Worm (Caenorhabditis elegans) whole organism, L1 larva: Measurements from ENCODE around the gene B0285.6.

Experiments used
- C04F5.9 ChIP-seq: sonication (generic microtip); optimal IDR thresholded peaks from 2 replicates; lab custom pipeline; 2016; ENCODE audit warnings: missing genetic modification characterization, missing compliant biosample characterization
- F16B12.6 ChIP-seq: fragments of 150-350 bp; optimal IDR thresholded peaks from 2 replicates; lab custom pipeline; 2014; ENCODE audit warnings: missing biosample characterization, missing genetic modification characterization
- Y116A8C.19 ChIP-seq: sonication (generic microtip); optimal IDR thresholded peaks from 2 replicates; lab custom pipeline; 2016; ENCODE audit warnings: missing compliant biosample characterization, missing genetic modification characterization, borderline replicate concordance
- aha-1 ChIP-seq: fragments of 150-350 bp; optimal IDR thresholded peaks from 2 replicates; lab custom pipeline; 2014; ENCODE audit warnings: missing biosample characterization, missing genetic modification characterization
- alr-1 ChIP-seq: fragments of 200-800 bp; sonication (Bioruptor generic); optimal IDR thresholded peaks from 2 replicates; lab custom pipeline; 2018; ENCODE audit warnings: borderline replicate concordance, mild to moderate bottlenecking, missing genetic modification characterization, missing compliant biosample characterization
- aly-2 ChIP-seq: fragments of 150-350 bp; optimal IDR thresholded peaks from 2 replicates; lab custom pipeline; 2014; ENCODE audit warnings: missing biosample characterization, missing genetic modification characterization
- ama-1 ChIP-seq: fragments of 150-350 bp; optimal IDR thresholded peaks from 2 replicates; lab custom pipeline; 2014
- ceh-63 ChIP-seq: fragments of 200-800 bp; sonication (Bioruptor generic); optimal IDR thresholded peaks from 2 replicates; lab custom pipeline; 2018; ENCODE audit warnings: mild to moderate bottlenecking, missing genetic modification characterization, missing compliant biosample characterization
- ceh-8 ChIP-seq: fragments of 200-800 bp; sonication (Bioruptor generic); optimal IDR thresholded peaks from 2 replicates; lab custom pipeline; 2018; ENCODE audit warnings: mild to moderate bottlenecking, missing genetic modification characterization, moderate library complexity, missing compliant biosample characterization
- ceh-88 ChIP-seq: fragments of 200-800 bp; sonication (Bioruptor generic); IDR thresholded peaks from 2 replicates; pipeline ENCODE4 v1.3.6; 2022; ENCODE audit warnings: missing genetic modification characterization, missing compliant biosample characterization
- ceh-90 ChIP-seq: sonication (generic microtip); optimal IDR thresholded peaks from 2 replicates; lab custom pipeline; 2016; ENCODE audit warnings: missing genetic modification characterization, missing compliant biosample characterization
- ces-1 ChIP-seq: fragments of 150-350 bp; optimal IDR thresholded peaks from 2 replicates; lab custom pipeline; 2014; ENCODE audit warnings: missing biosample characterization, missing genetic modification reagents, missing genetic modification characterization
- dsc-1 ChIP-seq: sonication (generic microtip); optimal IDR thresholded peaks from 2 replicates; lab custom pipeline; 2016; ENCODE audit warnings: mild to moderate bottlenecking, missing genetic modification characterization, missing compliant biosample characterization
- efl-1 ChIP-seq, 4 experiments: fragments of 150-350 bp; optimal IDR thresholded peaks in 3 of 4; peaks in 1 of 4; 1 replicate in 1 of 4; 2 replicates in 3 of 4; lab custom pipeline; 2014; ENCODE audit warnings: missing biosample characterization in 2 of 4, missing genetic modification characterization in 2 of 4, missing genetic modification reagents in 2 of 4
- elt-3 ChIP-seq, 6 experiments: fragments of 150-350 bp in 1 of 6; sonication (generic microtip); optimal IDR thresholded peaks; 2 replicates each; lab custom pipeline; 2017 to 2018; ENCODE audit warnings: missing biosample characterization in 6 of 6, missing genetic modification characterization in 6 of 6, inconsistent platforms in 1 of 6
- fos-1 ChIP-seq: fragments of 150-350 bp; optimal IDR thresholded peaks from 2 replicates; lab custom pipeline; 2014; ENCODE audit warnings: missing biosample characterization, missing genetic modification characterization
- hlh-17 ChIP-seq: fragments of 200-800 bp; sonication (Bioruptor generic); optimal IDR thresholded peaks from 2 replicates; lab custom pipeline; 2018; ENCODE audit warnings: missing genetic modification characterization, mild to moderate bottlenecking, missing compliant biosample characterization, moderate library complexity, borderline replicate concordance
- hlh-4 ChIP-seq: sonication (generic microtip); optimal IDR thresholded peaks from 2 replicates; lab custom pipeline; 2016; ENCODE audit warnings: mild to moderate bottlenecking, missing genetic modification characterization, missing compliant biosample characterization
- hpl-2 ChIP-seq: fragments of 150-350 bp; optimal IDR thresholded peaks from 2 replicates; lab custom pipeline; 2014; ENCODE audit warnings: missing biosample characterization, missing genetic modification reagents, missing genetic modification characterization
- lin-14 ChIP-seq: fragments of 200-800 bp; sonication (Bioruptor generic); optimal IDR thresholded peaks from 2 replicates; lab custom pipeline; 2018; ENCODE audit warnings: mild to moderate bottlenecking, missing genetic modification characterization, moderate library complexity, missing compliant biosample characterization
- lin-15B ChIP-seq: fragments of 150-350 bp; sonication (generic microtip); optimal IDR thresholded peaks from 3 replicates; lab custom pipeline; 2014; ENCODE audit warnings: missing biosample characterization, missing genetic modification characterization
- lin-35 ChIP-seq, 2 experiments: fragments of 150-350 bp; optimal IDR thresholded peaks; 2 replicates each; lab custom pipeline; 2014; ENCODE audit warnings: missing biosample characterization in 2 of 2, missing genetic modification characterization in 2 of 2, missing genetic modification reagents in 2 of 2
- lin-39 ChIP-seq: fragments of 150-350 bp; optimal IDR thresholded peaks from 2 replicates; lab custom pipeline; 2014; ENCODE audit warnings: missing biosample characterization, missing genetic modification reagents, missing genetic modification characterization
- lsy-2 ChIP-seq, 2 experiments: fragments of 150-350 bp; optimal IDR thresholded peaks; 2 replicates each; lab custom pipeline; 2014; ENCODE audit warnings: missing biosample characterization in 2 of 2, missing genetic modification characterization in 2 of 2
- mab-9 ChIP-seq: fragments of 200-800 bp; sonication (Bioruptor generic); IDR thresholded peaks from 2 replicates; pipeline ENCODE4 v1.3.6; 2022; ENCODE audit warnings: missing genetic modification reagents, missing genetic modification characterization, missing compliant biosample characterization
- mep-1 ChIP-seq: fragments of 150-350 bp; optimal IDR thresholded peaks from 2 replicates; lab custom pipeline; 2014; ENCODE audit warnings: missing biosample characterization, missing genetic modification characterization
- nhr-12 ChIP-seq: sonication (generic microtip); optimal IDR thresholded peaks from 2 replicates; lab custom pipeline; 2017; ENCODE audit warnings: missing biosample characterization, missing genetic modification characterization
- nhr-19 ChIP-seq: fragments of 200-800 bp; sonication (Bioruptor generic); conservative IDR thresholded peaks from 2 replicates; pipeline ENCODE4 v1.3.6; 2022; ENCODE audit warnings: missing genetic modification characterization, missing compliant biosample characterization
- nhr-20 ChIP-seq: sonication (generic microtip); optimal IDR thresholded peaks from 2 replicates; lab custom pipeline; 2016; ENCODE audit warnings: mild to moderate bottlenecking, missing genetic modification characterization, missing compliant biosample characterization
- nhr-28 ChIP-seq: fragments of 150-350 bp; optimal IDR thresholded peaks from 2 replicates; lab custom pipeline; 2014; ENCODE audit warnings: missing biosample characterization, missing genetic modification characterization
- nhr-47 ChIP-seq: sonication (generic microtip); optimal IDR thresholded peaks from 2 replicates; lab custom pipeline; 2016; ENCODE audit warnings: mild to moderate bottlenecking, missing genetic modification characterization, moderate library complexity, missing compliant biosample characterization
- nhr-71 ChIP-seq: sonication (generic microtip); optimal IDR thresholded peaks from 2 replicates; lab custom pipeline; 2016; ENCODE audit warnings: mild to moderate bottlenecking, missing genetic modification characterization, moderate library complexity, missing compliant biosample characterization
- nhr-76 ChIP-seq: sonication (generic microtip); optimal IDR thresholded peaks from 2 replicates; lab custom pipeline; 2017; ENCODE audit warnings: missing biosample characterization, missing genetic modification characterization
- pax-3 ChIP-seq: fragments of 200-800 bp; sonication (Bioruptor generic); optimal IDR thresholded peaks from 2 replicates; lab custom pipeline; 2018; ENCODE audit warnings: mild to moderate bottlenecking, missing genetic modification characterization, moderate library complexity, missing compliant biosample characterization
- snpc-4 ChIP-seq: fragments of 150-350 bp; optimal IDR thresholded peaks from 2 replicates; lab custom pipeline; 2014; ENCODE audit warnings: missing biosample characterization, missing genetic modification characterization
- snu-23 ChIP-seq: sonication (generic microtip); optimal IDR thresholded peaks from 2 replicates; lab custom pipeline; 2016; ENCODE audit warnings: missing genetic modification characterization, missing compliant biosample characterization
- sptf-1 ChIP-seq: fragments of 150-350 bp; optimal IDR thresholded peaks from 2 replicates; lab custom pipeline; 2014; ENCODE audit warnings: missing biosample characterization, missing genetic modification characterization
- sup-37 ChIP-seq: fragments of 200-800 bp; sonication (Bioruptor generic); optimal IDR thresholded peaks from 2 replicates; lab custom pipeline; 2018; ENCODE audit warnings: mild to moderate bottlenecking, missing genetic modification characterization, missing compliant biosample characterization
- swsn-7 ChIP-seq: sonication (generic microtip); optimal IDR thresholded peaks from 2 replicates; lab custom pipeline; 2016; ENCODE audit warnings: missing genetic modification characterization, missing compliant biosample characterization
- tbx-2 ChIP-seq: sonication (generic microtip); optimal IDR thresholded peaks from 2 replicates; lab custom pipeline; 2016; ENCODE audit warnings: missing genetic modification characterization, missing compliant biosample characterization
- tlp-1 ChIP-seq: fragments of 150-350 bp; optimal IDR thresholded peaks from 2 replicates; lab custom pipeline; 2014; ENCODE audit warnings: missing biosample characterization, missing genetic modification characterization
- unc-130 ChIP-seq: fragments of 150-350 bp; optimal IDR thresholded peaks from 2 replicates; lab custom pipeline; 2017; ENCODE audit warnings: missing biosample characterization, missing genetic modification characterization, inconsistent platforms
- unc-30 ChIP-seq: sonication (generic microtip); optimal IDR thresholded peaks from 2 replicates; lab custom pipeline; 2017; ENCODE audit warnings: missing biosample characterization, missing genetic modification characterization
- unc-86 ChIP-seq: sonication (generic microtip); optimal IDR thresholded peaks from 2 replicates; lab custom pipeline; 2016; ENCODE audit warnings: missing genetic modification characterization, missing compliant biosample characterization
- unc-98 ChIP-seq: fragments of 200-800 bp; sonication (Bioruptor generic); IDR thresholded peaks from 2 replicates; pipeline ENCODE4 v1.3.6; 2022; ENCODE audit warnings: missing genetic modification characterization, missing compliant biosample characterization
- xbp-1 ChIP-seq: sonication (generic microtip); optimal IDR thresholded peaks from 2 replicates; lab custom pipeline; 2016; ENCODE audit warnings: missing genetic modification characterization, missing compliant biosample characterization
- zag-1 ChIP-seq: fragments of 150-350 bp; optimal IDR thresholded peaks from 2 replicates; lab custom pipeline; 2014; ENCODE audit warnings: missing biosample characterization, missing genetic modification characterization

The B0285.6 gene

DNA sequence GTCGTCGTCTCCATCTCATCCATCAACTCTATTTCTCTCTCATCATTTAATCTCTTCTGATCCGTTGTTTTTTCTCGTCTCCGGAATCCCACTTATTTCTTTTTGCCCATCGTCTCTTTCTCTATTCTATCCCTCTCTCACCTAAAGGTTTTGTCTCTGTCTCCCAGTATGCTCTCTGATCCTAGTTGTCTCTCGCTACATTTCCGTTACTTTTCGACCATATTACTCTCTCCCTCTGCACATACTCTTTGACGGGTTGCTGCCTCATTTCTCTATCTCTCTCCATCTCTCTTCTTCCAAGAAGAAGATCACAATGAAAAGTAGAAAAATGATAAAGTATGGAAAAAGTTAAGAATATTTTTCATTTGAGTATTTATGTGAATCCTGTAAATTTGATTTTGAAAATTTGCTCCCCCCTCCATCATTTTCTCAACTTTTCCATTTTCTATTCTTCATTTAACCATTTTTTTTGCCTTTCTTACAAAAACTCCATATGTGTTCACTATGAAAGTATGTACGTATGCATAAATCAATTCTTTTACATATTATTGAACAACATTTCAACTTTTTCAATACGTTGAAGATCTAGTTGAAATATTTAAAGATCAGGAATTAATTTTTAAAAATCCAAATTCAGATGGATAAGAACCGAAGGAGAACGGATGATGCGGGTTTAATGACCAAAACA, 32.7 kb upstream of the B0285.6 start, which contains the start of gene tag-131 (continued):
- TF ChIP-seq pax-3 (tag; lab: Kevin White, UChicago) = no peak
- TF ChIP-seq hpl-2 = no peak
- no peak for TF ChIP-seq ces-1 (GFP tag; lab: Kevin White, UChicago)
- no peak for TF ChIP-seq unc-98 (GFP tag; lab: Robert Waterston, UW)
- TF ChIP-seq nhr-20 = peak; percentile 63
- TF ChIP-seq snpc-4 (tag; lab: Kevin White, UChicago) = no peak
- TF ChIP-seq unc-30 = no peak
- TF ChIP-seq Y116A8C.19 = no peak
- TF ChIP-seq elt-3 (tag; optimal IDR thresholded peaks at IDR 0.05; lab: Kevin White, UChicago) = peak in 2 of 6 experiments; percentile 10 to 24
- TF ChIP-seq lin-14 (GFP tag; lab: Kevin White, UChicago) = peak; percentile 61
- TF ChIP-seq hlh-4 (tag; lab: Kevin White, UChicago) = no peak
- no peak for TF ChIP-seq ceh-88 (GFP tag; lab: Robert Waterston, UW)
- peak; percentile 80 for TF ChIP-seq nhr-71
- no peak for TF ChIP-seq aly-2 (tag; lab: Kevin White, UChicago)
- no peak for TF ChIP-seq ceh-63
- TF ChIP-seq nhr-19 (GFP tag; lab: Robert Waterston, UW) = peak; percentile 43
- TF ChIP-seq ceh-8 = no peak
- TF ChIP-seq sptf-1 (tag; lab: Kevin White, UChicago) = no peak
- no peak for TF ChIP-seq aha-1 (tag; lab: Kevin White, UChicago)
- TF ChIP-seq C04F5.9 (tag; lab: Kevin White, UChicago) = no peak
- TF ChIP-seq mep-1 (tag; lab: Kevin White, UChicago) = peak; percentile 13

DNA sequence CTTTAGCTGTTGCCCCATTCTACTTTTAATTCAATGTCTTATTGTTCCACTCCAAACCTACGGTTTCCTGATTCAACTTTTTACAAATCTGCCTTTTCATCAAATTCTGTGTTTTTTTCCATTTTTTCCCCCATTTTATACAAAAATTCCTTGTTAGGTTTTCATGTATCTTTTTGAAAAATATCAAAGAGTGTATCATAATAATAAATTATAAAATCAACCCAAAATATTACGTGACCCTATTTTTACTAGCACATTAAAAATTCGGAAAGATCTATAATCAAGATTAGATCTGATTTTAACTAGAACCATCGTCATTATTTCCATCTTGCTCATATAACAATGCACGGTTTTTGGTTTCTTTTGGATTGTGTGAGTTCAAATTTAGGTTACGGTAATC, 29.8 kb upstream of the B0285.6 start, which contains the start of gene H38K22.6:
H38K22.6 (plus strand) TSS at position 301 of the 400 bp plus-strand sequence.
- TF ChIP-seq efl-1 (optimal IDR thresholded peaks at IDR 0.05; lab: Kevin White, UChicago) (no peak), efl-1 (GFP tag; optimal IDR thresholded peaks at IDR 0.05 in 1 of 2; lab: Kevin White, UChicago) (peak in 1 of 2 experiments; percentile 48), mab-9 (no peak)

DNA sequence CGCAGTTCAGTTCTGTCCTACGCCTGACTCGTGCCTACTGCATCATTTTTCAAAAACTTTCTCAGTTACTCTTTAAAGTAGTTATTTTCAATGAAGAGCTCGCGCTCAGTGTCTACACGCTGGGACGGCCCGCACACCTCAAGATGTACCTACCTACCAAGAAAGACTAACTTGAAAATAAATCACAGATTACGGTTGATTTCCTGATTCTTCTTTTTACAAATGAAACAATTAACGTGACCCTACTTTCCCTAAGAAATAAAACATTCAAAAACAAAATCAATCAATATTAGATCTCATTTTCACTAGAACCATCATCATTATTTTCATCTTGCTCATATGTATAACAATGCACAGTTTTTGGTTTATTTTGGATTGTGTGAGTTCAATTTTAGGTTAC, 28.5 kb upstream of the B0285.6 start, which contains the start of gene H38K22.7:
H38K22.7 (plus strand) TSS at position 301 of the 400 bp plus-strand sequence.
- no peak for TF ChIP-seq ceh-88 (GFP tag; lab: Robert Waterston, UW)
- TF ChIP-seq alr-1 (tag; lab: Kevin White, UChicago) = no peak
- no peak for TF ChIP-seq ama-1 (lab: Kevin White, UChicago)
- no peak for TF ChIP-seq hlh-4 (tag; lab: Kevin White, UChicago)
- no peak for TF ChIP-seq nhr-76
- TF ChIP-seq Y116A8C.19 = no peak
- no peak for TF ChIP-seq sup-37 (GFP tag; lab: Kevin White, UChicago)
- no peak for TF ChIP-seq hlh-17
- no peak for TF ChIP-seq nhr-20
- no peak for TF ChIP-seq snu-23 (GFP tag; lab: Kevin White, UChicago)
- no peak for TF ChIP-seq nhr-12 (tag; lab: Kevin White, UChicago)
- no peak for TF ChIP-seq tlp-1
- no peak for TF ChIP-seq ceh-90 (tag; lab: Kevin White, UChicago)
- no peak for TF ChIP-seq unc-130 (tag; lab: Kevin White, UChicago)
- TF ChIP-seq lin-15B (tag; lab: Kevin White, UChicago) = no peak
- TF ChIP-seq zag-1 (tag; lab: Kevin White, UChicago) = no peak
- TF ChIP-seq swsn-7 (tag; lab: Kevin White, UChicago) = no peak
- TF ChIP-seq lin-39 (tag; lab: Kevin White, UChicago) = no peak

DNA sequence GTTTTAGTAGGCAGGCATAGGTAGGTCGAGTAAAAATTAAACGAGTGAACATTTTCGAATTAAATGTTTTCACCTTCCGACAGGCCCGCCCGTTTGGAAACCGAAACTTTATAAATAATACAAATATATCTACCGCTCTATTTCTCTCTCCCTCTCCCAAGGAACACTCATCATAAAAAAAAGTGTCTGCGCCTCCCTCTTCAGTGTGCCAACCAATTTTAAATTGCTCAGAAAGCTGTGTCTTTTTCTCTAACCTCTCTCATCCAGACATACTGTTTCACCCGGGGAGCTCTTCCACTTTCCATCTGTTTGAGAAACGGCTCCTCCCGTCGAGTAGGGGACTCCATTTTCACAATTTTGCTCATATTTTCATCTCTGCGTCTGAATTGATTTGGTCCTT, 26.8 kb upstream of the B0285.6 start:
- TF ChIP-seq nhr-19 (GFP tag; lab: Robert Waterston, UW) (0 out of 2 replicates have a peak, but pooled peaks have one; percentile 10), zag-1 (tag; lab: Kevin White, UChicago) (no peak), nhr-47 (peak; percentile 34), lin-35 (GFP tag; optimal IDR thresholded peaks at IDR 0.05; lab: Kevin White, UChicago) (peak in 1 of 2 experiments; percentile 37), F16B12.6 (tag; lab: Kevin White, UChicago) (peak; percentile 2), ceh-8 (peak; percentile 8), fos-1 (tag; lab: Kevin White, UChicago) (no peak), swsn-7 (tag; lab: Kevin White, UChicago) (peak; percentile 40), snpc-4 (tag; lab: Kevin White, UChicago) (peak; percentile 8), xbp-1 (tag; lab: Kevin White, UChicago) (peak; percentile 11), lsy-2 (tag; optimal IDR thresholded peaks at IDR 0.05; lab: Kevin White, UChicago) (peak; percentile 40 to 56), tbx-2 (tag; lab: Kevin White, UChicago) (peak; percentile 55), unc-86 (tag; lab: Kevin White, UChicago) (peak; percentile 30), mep-1 (tag; lab: Kevin White, UChicago) (peak; percentile 48), nhr-28 (no peak), dsc-1 (tag; lab: Kevin White, UChicago) (peak; percentile 61), nhr-71 (peak; percentile 63), hlh-4 (tag; lab: Kevin White, UChicago) (no peak)
